Fruit fly (Drosophila melanogaster) whole organism, embryonic: ENCODE data around the gene brat.

Source experiments
- ATbp ChIP-seq: fragments of 200-800 bp; sonication (Bioruptor generic); optimal IDR thresholded peaks from 2 replicates; lab custom pipeline; 2017; ENCODE audit warnings: missing biosample characterization, mild to moderate bottlenecking, missing genetic modification characterization, missing genetic modification reagents
- Atf6 ChIP-seq: fragments of 200-800 bp; sonication (Bioruptor generic); IDR thresholded peaks from 2 replicates; pipeline ENCODE4 v1.3.6; 2022; ENCODE audit warnings: missing biosample characterization, missing genetic modification characterization
- Blimp-1 ChIP-seq: fragments of 200-800 bp; sonication (Bioruptor generic); optimal IDR thresholded peaks from 3 replicates; lab custom pipeline; 2018; ENCODE audit warnings: missing biosample characterization, missing genetic modification characterization, mild to moderate bottlenecking, moderate library complexity, missing genetic modification reagents
- CG10267 ChIP-seq: fragments of 200-800 bp; sonication (Bioruptor generic); optimal IDR thresholded peaks from 2 replicates; lab custom pipeline; 2018; ENCODE audit warnings: missing biosample characterization, mild to moderate bottlenecking, missing genetic modification characterization, moderate library complexity
- CG10366 ChIP-seq: fragments of 200-800 bp; sonication (Bioruptor generic); IDR thresholded peaks from 2 replicates; pipeline ENCODE4 v1.3.6; 2022; ENCODE audit warnings: missing biosample characterization, missing genetic modification characterization
- CG10979 ChIP-seq: fragments of 200-800 bp; sonication (Bioruptor generic); optimal IDR thresholded peaks from 2 replicates; lab custom pipeline; 2018; ENCODE audit warnings: missing biosample characterization, mild to moderate bottlenecking, missing genetic modification characterization, moderate library complexity
- CG11504 ChIP-seq: fragments of 200-800 bp; sonication (Bioruptor generic); optimal IDR thresholded peaks from 3 replicates; lab custom pipeline; 2019; ENCODE audit warnings: missing biosample characterization, mild to moderate bottlenecking, missing genetic modification characterization, moderate library complexity
- CG12659 ChIP-seq: fragments of 200-800 bp; sonication (Bioruptor generic); optimal IDR thresholded peaks from 3 replicates; lab custom pipeline; 2017; ENCODE audit warnings: mild to moderate bottlenecking, missing biosample characterization, missing genetic modification reagents, missing genetic modification characterization
- CG15011 ChIP-seq: fragments of 200-800 bp; sonication (Bioruptor generic); optimal IDR thresholded peaks from 3 replicates; lab custom pipeline; 2018; ENCODE audit warnings: missing biosample characterization, mild to moderate bottlenecking, missing genetic modification characterization
- CG17359 ChIP-seq: fragments of 200-800 bp; sonication (Bioruptor generic); optimal IDR thresholded peaks from 3 replicates; lab custom pipeline; 2018; ENCODE audit warnings: missing biosample characterization, mild to moderate bottlenecking, missing genetic modification characterization, moderate library complexity
- CG17912 ChIP-seq: fragments of 200-800 bp; sonication (Bioruptor generic); optimal IDR thresholded peaks from 2 replicates; lab custom pipeline; 2018; ENCODE audit warnings: missing biosample characterization, mild to moderate bottlenecking, missing genetic modification characterization
- CG18262 ChIP-seq: fragments of 200-800 bp; optimal IDR thresholded peaks from 3 replicates; lab custom pipeline; 2019; ENCODE audit warnings: missing biosample characterization, mild to moderate bottlenecking, missing genetic modification characterization, moderate library complexity
- CG2116 ChIP-seq: fragments of 200-800 bp; sonication (Bioruptor generic); optimal IDR thresholded peaks from 3 replicates; lab custom pipeline; 2018; ENCODE audit warnings: missing biosample characterization, mild to moderate bottlenecking, missing genetic modification characterization
- CG31224 ChIP-seq: fragments of 200-800 bp; sonication (Bioruptor generic); IDR thresholded peaks from 2 replicates; pipeline ENCODE4 v1.3.6; 2022; ENCODE audit warnings: missing biosample characterization, missing genetic modification characterization
- CG31388 ChIP-seq: fragments of 200-800 bp; sonication (Bioruptor generic); optimal IDR thresholded peaks from 2 replicates; lab custom pipeline; 2016; ENCODE audit warnings: missing biosample characterization, missing genetic modification characterization
- CG3838 ChIP-seq: fragments of 200-800 bp; sonication (Bioruptor generic); optimal IDR thresholded peaks from 3 replicates; lab custom pipeline; 2016; ENCODE audit warnings: missing biosample characterization, missing genetic modification characterization
- CG4617 ChIP-seq: fragments of 200-800 bp; sonication (Bioruptor generic); optimal IDR thresholded peaks from 3 replicates; lab custom pipeline; 2016; ENCODE audit warnings: missing biosample characterization, missing genetic modification characterization, borderline replicate concordance
- CG4854 ChIP-seq: fragments of 200-800 bp; sonication (Bioruptor generic); optimal IDR thresholded peaks from 2 replicates; lab custom pipeline; 2016; ENCODE audit warnings: missing biosample characterization, missing genetic modification characterization, inconsistent platforms
- CG6689 ChIP-seq: fragments of 200-800 bp; sonication (Bioruptor generic); IDR thresholded peaks from 2 replicates; pipeline ENCODE4 v1.3.6; 2022; ENCODE audit warnings: missing biosample characterization, missing genetic modification characterization
- CG7839 ChIP-seq: fragments of 200-800 bp; sonication (Bioruptor generic); optimal IDR thresholded peaks from 3 replicates; lab custom pipeline; 2018; ENCODE audit warnings: missing biosample characterization, mild to moderate bottlenecking, missing genetic modification characterization, moderate library complexity
- D19A ChIP-seq: fragments of 200-800 bp; optimal IDR thresholded peaks from 3 replicates; lab custom pipeline; 2019; ENCODE audit warnings: missing biosample characterization, mild to moderate bottlenecking, missing genetic modification characterization, moderate library complexity
- H2.0 ChIP-seq: fragments of 200-800 bp; sonication (Bioruptor generic); IDR thresholded peaks from 2 replicates; pipeline ENCODE4 v1.3.6; 2022; ENCODE audit warnings: missing biosample characterization, missing genetic modification characterization
- HLH3B ChIP-seq: fragments of 200-800 bp; sonication (Bioruptor generic); IDR thresholded peaks from 2 replicates; pipeline ENCODE4 v1.3.6; 2022; ENCODE audit warnings: missing biosample characterization, missing genetic modification characterization
- HmgZ ChIP-seq: fragments of 200-800 bp; sonication (Bioruptor generic); optimal IDR thresholded peaks from 2 replicates; lab custom pipeline; 2018; ENCODE audit warnings: missing biosample characterization, mild to moderate bottlenecking, missing genetic modification characterization
- Med ChIP-seq: fragments of 200-800 bp; sonication (Bioruptor generic); peaks from one replicate; lab custom pipeline; 2016; ENCODE audit warnings: missing biosample characterization, missing genetic modification characterization, mild to moderate bottlenecking, inconsistent platforms, moderate library complexity
- Six4 ChIP-seq: fragments of 200-800 bp; sonication (Bioruptor generic); optimal IDR thresholded peaks from 2 replicates; lab custom pipeline; 2016; ENCODE audit warnings: missing biosample characterization, missing genetic modification characterization
- Spps ChIP-seq: fragments of 200-800 bp; sonication (Bioruptor generic); optimal IDR thresholded peaks from 2 replicates; lab custom pipeline; 2018; ENCODE audit warnings: missing biosample characterization, mild to moderate bottlenecking, missing genetic modification characterization
- TFAM ChIP-seq: fragments of 200-800 bp; sonication (Bioruptor generic); optimal IDR thresholded peaks from 2 replicates; lab custom pipeline; 2017; ENCODE audit warnings: missing biosample characterization, missing genetic modification characterization, inconsistent platforms
- Taf1 ChIP-seq: fragments of 200-800 bp; sonication (Bioruptor generic); IDR thresholded peaks from 2 replicates; pipeline ENCODE4 v1.3.6; 2022; ENCODE audit warnings: missing biosample characterization, missing genetic modification characterization
- Xrp1 ChIP-seq: fragments of 200-800 bp; sonication (Bioruptor generic); IDR thresholded peaks from 2 replicates; pipeline ENCODE4 v1.3.6; 2022; ENCODE audit warnings: missing biosample characterization, missing genetic modification characterization
- az2 ChIP-seq: fragments of 200-800 bp; sonication (Bioruptor generic); optimal IDR thresholded peaks from 3 replicates; lab custom pipeline; 2016; ENCODE audit warnings: missing biosample characterization, missing genetic modification characterization
- chm ChIP-seq: fragments of 200-800 bp; sonication (Bioruptor generic); IDR thresholded peaks from 2 replicates; pipeline ENCODE4 v1.3.6; 2022; ENCODE audit warnings: missing biosample characterization, missing genetic modification characterization
- ewg ChIP-seq: fragments of 200-800 bp; sonication (Bioruptor generic); optimal IDR thresholded peaks from 3 replicates; lab custom pipeline; 2017; ENCODE audit warnings: mild to moderate bottlenecking, missing biosample characterization, missing genetic modification reagents, missing genetic modification characterization
- fd102C ChIP-seq: fragments of 200-800 bp; sonication (Bioruptor generic); optimal IDR thresholded peaks from 2 replicates; lab custom pipeline; 2018; ENCODE audit warnings: missing biosample characterization, mild to moderate bottlenecking, missing genetic modification characterization, moderate library complexity
- fd96Cb ChIP-seq: fragments of 200-800 bp; sonication (Bioruptor generic); optimal IDR thresholded peaks from 2 replicates; lab custom pipeline; 2018; ENCODE audit warnings: missing biosample characterization, mild to moderate bottlenecking, missing genetic modification characterization, moderate library complexity
- fu2 ChIP-seq: fragments of 200-800 bp; sonication (Bioruptor generic); optimal IDR thresholded peaks from 2 replicates; lab custom pipeline; 2016; ENCODE audit warnings: missing biosample characterization, missing genetic modification characterization
- gce ChIP-seq: fragments of 200-800 bp; sonication (Bioruptor generic); IDR thresholded peaks from 3 replicates; pipeline ENCODE4 v1.3.6; 2022; ENCODE audit warnings: missing biosample characterization, missing genetic modification characterization
- gem ChIP-seq: fragments of 200-800 bp; sonication (Bioruptor generic); optimal IDR thresholded peaks from 2 replicates; lab custom pipeline; 2019; ENCODE audit warnings: missing biosample characterization, mild to moderate bottlenecking, missing genetic modification characterization, moderate library complexity
- hkb ChIP-seq, 2 experiments: fragments of 200-800 bp in 1 of 2; fragments of >200 bp in 1 of 2; sonication (Bioruptor generic) in 1 of 2; IDR thresholded peaks in 1 of 2; optimal IDR thresholded peaks in 1 of 2; 2 replicates each; pipeline versions ENCODE4 v1.3.6 to Lab custom; 2017 to 2022; ENCODE audit warnings: missing biosample characterization in 1 of 2, missing genetic modification characterization in 1 of 2
- nau ChIP-seq: fragments of 200-800 bp; sonication (Bioruptor generic); optimal IDR thresholded peaks from 3 replicates; lab custom pipeline; 2017; ENCODE audit warnings: missing biosample characterization, mild to moderate bottlenecking, missing genetic modification characterization, missing genetic modification reagents
- nerfin-1 ChIP-seq: fragments of 200-800 bp; sonication (Bioruptor generic); optimal IDR thresholded peaks from 3 replicates; lab custom pipeline; 2019; ENCODE audit warnings: missing biosample characterization, mild to moderate bottlenecking, missing genetic modification characterization, moderate library complexity
- pan ChIP-seq, 4 experiments: fragments of >200 bp in 3 of 4; fragments of 200-800 bp in 1 of 4; sonication (Bioruptor generic) in 1 of 4; optimal IDR thresholded peaks in 3 of 4; IDR thresholded peaks in 1 of 4; 2 replicates each; pipeline versions ENCODE4 v1.3.6 to Lab custom; 2017 to 2022; ENCODE audit warnings: missing biosample characterization in 2 of 4, missing genetic modification characterization in 2 of 4, mixed read lengths in 1 of 4
- pnt ChIP-seq: fragments of 200-800 bp; sonication (Bioruptor generic); optimal IDR thresholded peaks from 3 replicates; lab custom pipeline; 2016; ENCODE audit warnings: missing biosample characterization, missing genetic modification characterization
- sima ChIP-seq: fragments of 200-800 bp; sonication (Bioruptor generic); optimal IDR thresholded peaks from 2 replicates; lab custom pipeline; 2016; ENCODE audit warnings: missing biosample characterization, missing genetic modification characterization
- sisA ChIP-seq: fragments of 200-800 bp; sonication (Bioruptor generic); IDR thresholded peaks from 2 replicates; pipeline ENCODE4 v1.3.6; 2022; ENCODE audit warnings: missing biosample characterization, missing genetic modification characterization
- sna ChIP-seq: fragments of 200-800 bp; sonication (Bioruptor generic); IDR thresholded peaks from 2 replicates; pipeline ENCODE4 v1.3.6; 2022; ENCODE audit warnings: missing biosample characterization, missing genetic modification characterization; ENCODE audit not compliant: partially characterized antibody
- tin ChIP-seq: fragments of 200-800 bp; sonication (Bioruptor generic); optimal IDR thresholded peaks from 3 replicates; lab custom pipeline; 2016; ENCODE audit warnings: missing biosample characterization, missing genetic modification characterization
- wdn ChIP-seq: fragments of 200-800 bp; sonication (Bioruptor generic); IDR thresholded peaks from 2 replicates; pipeline ENCODE4 v1.3.6; 2022; ENCODE audit warnings: missing biosample characterization, missing genetic modification characterization
- yki ChIP-seq: fragments of >200 bp; optimal IDR thresholded peaks from 3 replicates; lab custom pipeline; 2018
- zen ChIP-seq: fragments of 200-800 bp; sonication (Bioruptor generic); optimal IDR thresholded peaks from 3 replicates; lab custom pipeline; 2018; ENCODE audit warnings: missing biosample characterization, mild to moderate bottlenecking, missing genetic modification characterization, moderate library complexity

brat gene

DNA sequence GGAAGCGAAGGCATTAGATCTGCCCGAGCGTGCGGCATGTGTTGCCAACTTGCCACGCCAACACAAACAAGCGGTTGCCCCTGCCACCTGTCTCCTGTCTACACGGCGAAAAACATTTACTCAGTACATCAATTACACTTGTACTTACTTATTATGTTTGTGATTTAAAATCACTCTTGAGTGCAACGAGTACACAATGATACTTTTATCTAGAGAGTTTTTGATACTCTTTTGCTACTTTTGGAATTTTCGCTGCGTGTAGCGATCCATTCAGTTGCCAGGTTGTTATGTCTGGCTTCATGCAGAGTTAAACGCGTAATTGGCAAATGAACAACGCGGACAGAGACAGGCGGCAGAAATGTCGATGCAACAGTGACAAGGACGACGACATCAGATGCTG, 60.1 kb downstream of the brat start (continued):
- TF ChIP-seq D19A (tag; lab: Kevin White, UChicago) (no peak), CG7839 (tag; lab: Kevin White, UChicago) (peak; percentile 16), sna (GFP tag; lab: Robert Waterston, UW) (no peak), gce (no peak), CG17359 (tag; lab: Kevin White, UChicago) (peak; percentile 15), fd96Cb (peak; percentile 18), fd102C (GFP tag; lab: Kevin White, UChicago) (no peak), CG17912 (GFP tag; lab: Kevin White, UChicago) (no peak), gem (tag; lab: Kevin White, UChicago) (peak; percentile 16), CG4854 (GFP tag; lab: Kevin White, UChicago) (no peak), Taf1 (GFP tag; lab: Robert Waterston, UW) (no peak), Blimp-1 (GFP tag; lab: Kevin White, UChicago) (peak; percentile 28), CG31224 (GFP tag; lab: Robert Waterston, UW) (no peak), tin (GFP tag; lab: Kevin White, UChicago) (peak; percentile 8), Atf6 (GFP tag; lab: Robert Waterston, UW) (no peak), CG15011 (GFP tag; lab: Kevin White, UChicago) (no peak), CG11504 (tag; lab: Kevin White, UChicago) (peak; percentile 37), Med (GFP tag; lab: Kevin White, UChicago) (peak; percentile 75), CG10267 (tag; lab: Kevin White, UChicago) (no peak), CG12659 (GFP tag; lab: Kevin White, UChicago) (no peak), CG2116 (no peak), ATbp (GFP tag; lab: Kevin White, UChicago) (no peak), pnt (GFP tag; lab: Kevin White, UChicago) (peak; percentile 20), Six4 (peak; percentile 11), CG10979 (tag; lab: Kevin White, UChicago) (peak; percentile 8), sisA (GFP tag; lab: Robert Waterston, UW) (peak; percentile 23; the same call in 1 of the 2 replicates), CG6689 (GFP tag; lab: Robert Waterston, UW) (0 out of 2 replicates have a peak, but pooled peaks have one; percentile 19), pan (optimal IDR thresholded peaks at IDR 0.05; lab: Kevin White, UChicago) (no peak), pan (GFP tag; optimal IDR thresholded peaks at IDR 0.05 in 1 of 2, IDR thresholded peaks at IDR 0.05 in 1 of 2) (no peak), nerfin-1 (tag; lab: Kevin White, UChicago) (no peak), CG10366 (GFP tag; lab: Robert Waterston, UW) (no peak), yki (lab: Kevin White, UChicago) (no peak), chm (0 out of 2 replicates have a peak, but pooled peaks have one; percentile 19), nau (GFP tag; lab: Kevin White, UChicago) (no peak), zen (peak; percentile 33), fu2 (GFP tag; lab: Kevin White, UChicago) (no peak), CG18262 (tag; lab: Kevin White, UChicago) (peak; percentile 7), CG3838 (GFP tag; lab: Kevin White, UChicago) (no peak), CG4617 (GFP tag; lab: Kevin White, UChicago) (no peak), HmgZ (no peak), TFAM (no peak), H2.0 (GFP tag; lab: Robert Waterston, UW) (no peak), sima (GFP tag; lab: Kevin White, UChicago) (no peak), CG31388 (GFP tag; lab: Kevin White, UChicago) (no peak), ewg (GFP tag; lab: Kevin White, UChicago) (no peak), hkb (optimal IDR thresholded peaks at IDR 0.05; lab: Kevin White, UChicago) (no peak), hkb (GFP tag; IDR thresholded peaks at IDR 0.05; lab: Robert Waterston, UW) (0 out of 2 replicates have a peak, but pooled peaks have one; percentile 27), wdn (GFP tag; lab: Robert Waterston, UW) (no peak), Xrp1 (GFP tag; lab: Robert Waterston, UW) (peak; percentile 33; the same call in 1 of the 2 replicates), Spps (tag; lab: Kevin White, UChicago) (no peak), HLH3B (GFP tag; lab: Robert Waterston, UW) (no peak), az2 (GFP tag; lab: Kevin White, UChicago) (peak; percentile 0)
